Fruit fly (Drosophila melanogaster) whole organism, adult: Measurements from ENCODE around the gene CG33648.

ENCODE experiments used
- CG11617 ChIP-seq: fragments of 200-800 bp; sonication (Bioruptor generic); optimal IDR thresholded peaks from 2 replicates; lab custom pipeline; 2017; ENCODE audit warnings: mild to moderate bottlenecking, missing biosample characterization, missing genetic modification reagents, missing genetic modification characterization
- CG12768 ChIP-seq: fragments of 200-800 bp; sonication (Bioruptor generic); optimal IDR thresholded peaks from 2 replicates; lab custom pipeline; 2017; ENCODE audit warnings: missing biosample characterization, missing genetic modification characterization, mild to moderate bottlenecking, moderate library complexity, missing genetic modification reagents
- CG14711 ChIP-seq: fragments of 200-800 bp; sonication (Bioruptor generic); optimal IDR thresholded peaks from 2 replicates; lab custom pipeline; 2018; ENCODE audit warnings: missing biosample characterization, mild to moderate bottlenecking, missing genetic modification characterization, moderate library complexity
- CG7045 ChIP-seq: fragments of 200-800 bp; sonication (Bioruptor generic); optimal IDR thresholded peaks from 2 replicates; lab custom pipeline; 2017; ENCODE audit warnings: missing biosample characterization, mild to moderate bottlenecking, missing genetic modification characterization
- Crg-1 ChIP-seq: fragments of 200-800 bp; sonication (Bioruptor generic); optimal IDR thresholded peaks from 2 replicates; lab custom pipeline; 2016; ENCODE audit warnings: missing biosample characterization, missing genetic modification characterization
- Hr96 ChIP-seq: fragments of 200-800 bp; sonication (Bioruptor generic); optimal IDR thresholded peaks from 2 replicates; lab custom pipeline; 2016; ENCODE audit warnings: missing biosample characterization, missing genetic modification characterization
- Mnt ChIP-seq: fragments of 200-800 bp; sonication (Bioruptor generic); optimal IDR thresholded peaks from 2 replicates; lab custom pipeline; 2016; ENCODE audit warnings: missing biosample characterization, mild to moderate bottlenecking, missing genetic modification characterization
- bab1 ChIP-seq: fragments of 200-800 bp; sonication (Bioruptor generic); optimal IDR thresholded peaks from 3 replicates; lab custom pipeline; 2019; ENCODE audit warnings: missing biosample characterization, mild to moderate bottlenecking, missing genetic modification characterization, moderate library complexity
- kay ChIP-seq: fragments of 200-800 bp; sonication (Bioruptor generic); peaks from one replicate; lab custom pipeline; 2016; ENCODE audit warnings: missing biosample characterization, missing genetic modification characterization, borderline replicate concordance
- ovo ChIP-seq: fragments of 200-800 bp; sonication (Bioruptor generic); optimal IDR thresholded peaks from 2 replicates; lab custom pipeline; 2016; ENCODE audit warnings: missing biosample characterization, missing genetic modification characterization
- pad ChIP-seq: fragments of 200-800 bp; sonication (Bioruptor generic); optimal IDR thresholded peaks from 3 replicates; lab custom pipeline; 2017; ENCODE audit warnings: missing biosample characterization, missing genetic modification characterization, mild to moderate bottlenecking, moderate library complexity, missing genetic modification reagents
- toe ChIP-seq: fragments of 200-800 bp; sonication (Bioruptor generic); optimal IDR thresholded peaks from 2 replicates; lab custom pipeline; 2016; ENCODE audit warnings: missing biosample characterization, missing genetic modification characterization

dm6 chr2L:14484872-14485271, 39.2 kb upstream of the CG33648 start:
- no peak for TF ChIP-seq CG7045 (GFP tag; lab: Kevin White, UChicago)
- TF ChIP-seq CG11617, result no peak
- TF ChIP-seq bab1 (GFP tag; lab: Kevin White, UChicago), result no peak
- no peak for TF ChIP-seq toe (GFP tag; lab: Kevin White, UChicago)
- TF ChIP-seq Crg-1, result no peak
- no peak for TF ChIP-seq pad
- TF ChIP-seq CG14711 (tag; lab: Kevin White, UChicago), result no peak
- TF ChIP-seq kay (GFP tag; lab: Kevin White, UChicago), result no peak
- TF ChIP-seq ovo (GFP tag; lab: Kevin White, UChicago), result no peak
- TF ChIP-seq CG12768 (GFP tag; lab: Kevin White, UChicago), result no peak
- TF ChIP-seq Hr96 (GFP tag; lab: Kevin White, UChicago), result no peak
- no peak for TF ChIP-seq Mnt (GFP tag; lab: Kevin White, UChicago)
